Worm (Caenorhabditis elegans) whole organism, young adult: ENCODE measurements around the gene damt-1.

Experiments
- C17E4.6 ChIP-seq: fragments of 200-800 bp; sonication (Bioruptor generic); IDR thresholded peaks from 2 replicates; pipeline ENCODE4 v1.3.6; 2022; ENCODE audit warnings: missing genetic modification reagents, missing genetic modification characterization, missing compliant biosample characterization
- F33H1.4 ChIP-seq: fragments of 200-800 bp; sonication (Bioruptor generic); IDR thresholded peaks from 2 replicates; pipeline ENCODE4 v1.3.6; 2022; ENCODE audit warnings: missing genetic modification reagents, missing genetic modification characterization, missing compliant biosample characterization
- bed-2 ChIP-seq: fragments of 200-800 bp; sonication (Bioruptor generic); IDR thresholded peaks from 2 replicates; pipeline ENCODE4 v1.3.6; 2022; ENCODE audit warnings: missing genetic modification reagents, missing genetic modification characterization, missing compliant biosample characterization
- lin-35 ChIP-seq, 3 experiments: fragments of 150-350 bp in 2 of 3; sonication (generic microtip) in 1 of 3; optimal IDR thresholded peaks; 2 replicates each; lab custom pipeline; 2014 to 2018; ENCODE audit warnings: missing biosample characterization in 3 of 3, missing genetic modification characterization in 3 of 3, missing genetic modification reagents in 3 of 3
- madf-6 ChIP-seq: fragments of 200-800 bp; sonication (Bioruptor generic); IDR thresholded peaks from 2 replicates; pipeline ENCODE4 v1.3.6; 2022; ENCODE audit warnings: missing genetic modification reagents, missing genetic modification characterization, missing compliant biosample characterization
- nhr-27 ChIP-seq: fragments of 200-800 bp; sonication (Bioruptor generic); optimal IDR thresholded peaks from 2 replicates; lab custom pipeline; 2018; ENCODE audit warnings: mild to moderate bottlenecking, missing genetic modification characterization, moderate library complexity, missing compliant biosample characterization
- nhr-90 ChIP-seq: sonication (generic microtip); optimal IDR thresholded peaks from 2 replicates; lab custom pipeline; 2016; ENCODE audit warnings: missing genotype, mild to moderate bottlenecking, missing genetic modification characterization, missing compliant biosample characterization
- sea-2 ChIP-seq: fragments of 200-800 bp; sonication (Bioruptor generic); IDR thresholded peaks from 2 replicates; pipeline ENCODE4 v1.3.6; 2022; ENCODE audit warnings: missing genetic modification characterization, missing compliant biosample characterization
- ztf-3 ChIP-seq: fragments of 200-800 bp; sonication (Bioruptor generic); optimal IDR thresholded peaks from 2 replicates; lab custom pipeline; 2018; ENCODE audit warnings: mild to moderate bottlenecking, missing genetic modification characterization, missing compliant biosample characterization

DNA sequence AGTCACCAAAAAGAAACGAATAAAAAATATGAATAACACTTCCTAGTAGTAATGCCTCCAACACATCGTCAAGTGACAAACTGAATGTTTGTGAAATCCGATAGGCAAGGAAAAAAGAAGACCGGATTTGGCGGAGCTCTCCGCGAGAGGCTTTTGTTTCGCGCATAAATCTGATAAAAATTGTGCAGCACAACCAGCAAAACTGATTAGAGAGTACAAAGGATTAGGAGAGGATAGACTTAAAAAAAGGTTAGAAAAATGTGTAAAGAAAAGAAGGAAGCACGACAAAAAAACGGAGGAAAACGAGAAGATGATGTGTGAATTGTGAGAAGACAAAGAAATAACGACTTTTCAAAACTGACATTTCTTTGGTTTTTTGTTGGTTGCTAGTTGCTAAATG lies 7.8 kb downstream of the damt-1 start, which contains the start of gene rab-3:
- TF ChIP-seq F33H1.4 (GFP tag; lab: Robert Waterston, UW): no peak
- no peak for TF ChIP-seq nhr-90 (tag; lab: Kevin White, UChicago)
- no peak for TF ChIP-seq sea-2
- no peak for TF ChIP-seq nhr-27
- TF ChIP-seq madf-6 (GFP tag; lab: Robert Waterston, UW): no peak
- no peak for TF ChIP-seq C17E4.6
- TF ChIP-seq lin-35 (GFP tag; optimal IDR thresholded peaks at IDR 0.05; lab: Kevin White, UChicago): no peak
- TF ChIP-seq bed-2 (GFP tag; lab: Robert Waterston, UW): no peak
- TF ChIP-seq ztf-3 (GFP tag; lab: Kevin White, UChicago): no peak
